Fruit fly (Drosophila melanogaster) whole organism, embryonic: Measurements from ENCODE around the gene Frmd5.

Experiments
- Antp ChIP-seq: fragments of 200-800 bp; sonication (Bioruptor generic); optimal IDR thresholded peaks from 3 replicates; lab custom pipeline; 2016; ENCODE audit warnings: missing biosample characterization, missing genetic modification characterization
- CG10959 ChIP-seq: fragments of 200-800 bp; sonication (Bioruptor generic); IDR thresholded peaks from 2 replicates; pipeline ENCODE4 v1.3.6; 2022; ENCODE audit warnings: missing biosample characterization, missing genetic modification characterization
- CG12391 ChIP-seq: fragments of 200-800 bp; sonication (Bioruptor generic); optimal IDR thresholded peaks from 3 replicates; lab custom pipeline; 2018; ENCODE audit warnings: missing biosample characterization, mild to moderate bottlenecking, missing genetic modification characterization, moderate library complexity
- CG13123 ChIP-seq: fragments of 200-800 bp; sonication (Bioruptor generic); optimal IDR thresholded peaks from 2 replicates; lab custom pipeline; 2016; ENCODE audit warnings: missing biosample characterization, missing genetic modification characterization
- CG13296 ChIP-seq: fragments of 200-800 bp; sonication (Bioruptor generic); optimal IDR thresholded peaks from 3 replicates; lab custom pipeline; 2018; ENCODE audit warnings: missing biosample characterization, mild to moderate bottlenecking, missing genetic modification characterization
- CG13775 ChIP-seq: fragments of 200-800 bp; sonication (Bioruptor generic); optimal IDR thresholded peaks from 3 replicates; lab custom pipeline; 2017; ENCODE audit warnings: missing biosample characterization, mild to moderate bottlenecking, missing genetic modification characterization
- CG14710 ChIP-seq: fragments of 200-800 bp; sonication (Bioruptor generic); optimal IDR thresholded peaks from 3 replicates; lab custom pipeline; 2019; ENCODE audit warnings: missing biosample characterization, mild to moderate bottlenecking, missing genetic modification characterization, moderate library complexity
- CG1603 ChIP-seq: fragments of 200-800 bp; sonication (Bioruptor generic); optimal IDR thresholded peaks from 2 replicates; lab custom pipeline; 2019; ENCODE audit warnings: missing biosample characterization, mild to moderate bottlenecking, missing genetic modification characterization, moderate library complexity
- CG17328 ChIP-seq: fragments of 200-800 bp; sonication (Bioruptor generic); IDR thresholded peaks from 2 replicates; pipeline ENCODE4 v1.3.6; 2022; ENCODE audit warnings: missing biosample characterization, missing genetic modification characterization
- CG18262 ChIP-seq: fragments of 200-800 bp; optimal IDR thresholded peaks from 3 replicates; lab custom pipeline; 2019; ENCODE audit warnings: missing biosample characterization, mild to moderate bottlenecking, missing genetic modification characterization, moderate library complexity
- CG18764 ChIP-seq: fragments of 200-800 bp; sonication (Bioruptor generic); optimal IDR thresholded peaks from 3 replicates; lab custom pipeline; 2016; ENCODE audit warnings: missing biosample characterization, missing genetic modification characterization
- CG2712 ChIP-seq: fragments of 200-800 bp; optimal IDR thresholded peaks from 3 replicates; lab custom pipeline; 2019; ENCODE audit warnings: missing biosample characterization, mild to moderate bottlenecking, missing genetic modification characterization, moderate library complexity
- CG3065 ChIP-seq: fragments of 200-800 bp; sonication (Bioruptor generic); optimal IDR thresholded peaks from 2 replicates; lab custom pipeline; 2016; ENCODE audit warnings: missing biosample characterization, missing genetic modification characterization
- CG3163 ChIP-seq: fragments of 200-800 bp; sonication (Bioruptor generic); optimal IDR thresholded peaks from 3 replicates; lab custom pipeline; 2016; ENCODE audit warnings: missing biosample characterization, missing genetic modification characterization
- CG33557 ChIP-seq: fragments of 200-800 bp; sonication (Bioruptor generic); optimal IDR thresholded peaks from 2 replicates; lab custom pipeline; 2019; ENCODE audit warnings: missing biosample characterization, mild to moderate bottlenecking, missing genetic modification characterization, moderate library complexity
- CG43689 ChIP-seq: fragments of 200-800 bp; sonication (Bioruptor generic); IDR thresholded peaks from 2 replicates; pipeline ENCODE4 v1.3.6; 2022; ENCODE audit warnings: missing biosample characterization, missing genetic modification characterization
- CG4424 ChIP-seq: fragments of 200-800 bp; sonication (Bioruptor generic); optimal IDR thresholded peaks from 3 replicates; lab custom pipeline; 2016; ENCODE audit warnings: missing biosample characterization, missing genetic modification characterization
- CG4730 ChIP-seq: fragments of 200-800 bp; sonication (Bioruptor generic); IDR thresholded peaks from 2 replicates; pipeline ENCODE4 v1.3.6; 2022; ENCODE audit warnings: missing biosample characterization, missing genetic modification characterization
- CG5953 ChIP-seq: fragments of 200-800 bp; sonication (Bioruptor generic); IDR thresholded peaks from 2 replicates; pipeline ENCODE4 v1.3.6; 2022; ENCODE audit warnings: missing biosample characterization, missing genetic modification characterization
- CG7556 ChIP-seq: fragments of 200-800 bp; sonication (Bioruptor generic); optimal IDR thresholded peaks from 2 replicates; lab custom pipeline; 2017; ENCODE audit warnings: missing biosample characterization, mild to moderate bottlenecking, missing genetic modification characterization
- CG7839 ChIP-seq: fragments of 200-800 bp; sonication (Bioruptor generic); optimal IDR thresholded peaks from 3 replicates; lab custom pipeline; 2018; ENCODE audit warnings: missing biosample characterization, mild to moderate bottlenecking, missing genetic modification characterization, moderate library complexity
- CG8089 ChIP-seq: fragments of 200-800 bp; sonication (Bioruptor generic); optimal IDR thresholded peaks from 3 replicates; lab custom pipeline; 2016; ENCODE audit warnings: missing biosample characterization, missing genetic modification characterization
- CrebB ChIP-seq: fragments of 200-800 bp; sonication (Bioruptor generic); optimal IDR thresholded peaks from 3 replicates; lab custom pipeline; 2018; ENCODE audit warnings: missing biosample characterization, mild to moderate bottlenecking, missing genetic modification characterization
- Dek ChIP-seq: fragments of 200-800 bp; sonication (Bioruptor generic); optimal IDR thresholded peaks from 3 replicates; lab custom pipeline; 2019; ENCODE audit warnings: missing biosample characterization, mild to moderate bottlenecking, missing genetic modification characterization, moderate library complexity
- Ets97D ChIP-seq: fragments of 200-800 bp; sonication (Bioruptor generic); optimal IDR thresholded peaks from 3 replicates; lab custom pipeline; 2016; ENCODE audit warnings: missing biosample characterization, missing genetic modification characterization
- Fer1 ChIP-seq: fragments of 200-800 bp; sonication (Bioruptor generic); optimal IDR thresholded peaks from 2 replicates; lab custom pipeline; 2017; ENCODE audit warnings: missing biosample characterization, mild to moderate bottlenecking, missing genetic modification characterization
- Fer3 ChIP-seq: fragments of 200-800 bp; sonication (Bioruptor generic); optimal IDR thresholded peaks from 2 replicates; lab custom pipeline; 2018; ENCODE audit warnings: missing biosample characterization, mild to moderate bottlenecking, missing genetic modification characterization, moderate library complexity
- HLH54F ChIP-seq: fragments of 200-800 bp; sonication (Bioruptor generic); optimal IDR thresholded peaks from 3 replicates; lab custom pipeline; 2016; ENCODE audit warnings: missing biosample characterization, missing genetic modification characterization
- HLHmδ ChIP-seq: fragments of 200-800 bp; sonication (Bioruptor generic); optimal IDR thresholded peaks from 2 replicates; lab custom pipeline; 2018; ENCODE audit warnings: missing biosample characterization, mild to moderate bottlenecking, missing genetic modification characterization, moderate library complexity
- Hey ChIP-seq: fragments of 200-800 bp; sonication (Bioruptor generic); optimal IDR thresholded peaks from 3 replicates; lab custom pipeline; 2018; ENCODE audit warnings: missing biosample characterization, mild to moderate bottlenecking, missing genetic modification characterization
- Hmr ChIP-seq: fragments of 200-800 bp; sonication (Bioruptor generic); optimal IDR thresholded peaks from 3 replicates; lab custom pipeline; 2017; ENCODE audit warnings: mild to moderate bottlenecking, missing biosample characterization, missing genetic modification reagents, missing genetic modification characterization
- Hr39 ChIP-seq: fragments of >200 bp; optimal IDR thresholded peaks from 2 replicates; lab custom pipeline; 2017
- Hr51 ChIP-seq, 2 experiments: fragments of 200-800 bp; sonication (Bioruptor generic); optimal IDR thresholded peaks; 2 replicates in 1 of 2; 3 replicates in 1 of 2; lab custom pipeline; 2016 to 2018; ENCODE audit warnings: missing biosample characterization in 2 of 2, missing genetic modification characterization in 2 of 2, mild to moderate bottlenecking in 1 of 2, moderate library complexity in 1 of 2
- MBD-R2 ChIP-seq: fragments of 200-800 bp; sonication (Bioruptor generic); IDR thresholded peaks from 2 replicates; pipeline ENCODE4 v1.3.6; 2022; ENCODE audit warnings: missing biosample characterization, missing genetic modification characterization
- NfI ChIP-seq: fragments of 200-800 bp; sonication (Bioruptor generic); optimal IDR thresholded peaks from 3 replicates; lab custom pipeline; 2018; ENCODE audit warnings: missing biosample characterization, mild to moderate bottlenecking, missing genetic modification characterization, moderate library complexity
- Optix ChIP-seq: fragments of 200-800 bp; sonication (Bioruptor generic); IDR thresholded peaks from 3 replicates; pipeline ENCODE4 v1.3.6; 2022; ENCODE audit warnings: missing biosample characterization, missing genetic modification characterization
- PHDP ChIP-seq: fragments of 200-800 bp; sonication (Bioruptor generic); optimal IDR thresholded peaks from 3 replicates; lab custom pipeline; 2018; ENCODE audit warnings: missing biosample characterization, mild to moderate bottlenecking, missing genetic modification characterization, moderate library complexity
- Side ChIP-seq: fragments of 200-800 bp; sonication (Bioruptor generic); optimal IDR thresholded peaks from 2 replicates; lab custom pipeline; 2016; ENCODE audit warnings: missing biosample characterization, missing genetic modification characterization
- Sox100B ChIP-seq: fragments of 200-800 bp; sonication (Bioruptor generic); optimal IDR thresholded peaks from 3 replicates; lab custom pipeline; 2018; ENCODE audit warnings: missing biosample characterization, mild to moderate bottlenecking, missing genetic modification characterization
- al ChIP-seq: fragments of 200-800 bp; sonication (Bioruptor generic); IDR thresholded peaks from 2 replicates; pipeline ENCODE4 v1.3.6; 2022; ENCODE audit warnings: missing biosample characterization, missing genetic modification characterization
- dysf ChIP-seq: fragments of 200-800 bp; sonication (Bioruptor generic); IDR thresholded peaks from 3 replicates; pipeline ENCODE4 v1.3.6; 2022; ENCODE audit warnings: missing biosample characterization, missing genetic modification characterization
- grn ChIP-seq: fragments of 200-800 bp; sonication (Bioruptor generic); optimal IDR thresholded peaks from 3 replicates; lab custom pipeline; 2017; ENCODE audit warnings: missing biosample characterization, missing genetic modification characterization
- kay ChIP-seq: fragments of 200-800 bp; sonication (Bioruptor generic); optimal IDR thresholded peaks from 2 replicates; lab custom pipeline; 2016; ENCODE audit warnings: missing biosample characterization, missing genetic modification characterization
- lov ChIP-seq, 2 experiments: fragments of 200-800 bp in 1 of 2; fragments of >200 bp in 1 of 2; sonication (Bioruptor generic) in 1 of 2; IDR thresholded peaks in 1 of 2; optimal IDR thresholded peaks in 1 of 2; 2 replicates in 1 of 2; 3 replicates in 1 of 2; pipeline versions ENCODE4 v1.3.6 to Lab custom; 2017 to 2022; ENCODE audit warnings: missing biosample characterization in 1 of 2, missing genetic modification characterization in 1 of 2
- mld ChIP-seq: fragments of 200-800 bp; sonication (Bioruptor generic); IDR thresholded peaks from 3 replicates; pipeline ENCODE4 v1.3.6; 2022; ENCODE audit warnings: missing biosample characterization, missing genetic modification characterization; ENCODE audit not compliant: partially characterized antibody
- salm ChIP-seq: fragments of 200-800 bp; sonication (Bioruptor generic); optimal IDR thresholded peaks from 2 replicates; lab custom pipeline; 2018; ENCODE audit warnings: missing biosample characterization, mild to moderate bottlenecking, missing genetic modification characterization
- sna ChIP-seq: fragments of 200-800 bp; sonication (Bioruptor generic); IDR thresholded peaks from 2 replicates; pipeline ENCODE4 v1.3.6; 2022; ENCODE audit warnings: missing biosample characterization, missing genetic modification characterization; ENCODE audit not compliant: partially characterized antibody
- ssp ChIP-seq: fragments of 200-800 bp; sonication (Bioruptor generic); IDR thresholded peaks from 2 replicates; pipeline ENCODE4 v1.3.6; 2022; ENCODE audit warnings: missing biosample characterization, missing genetic modification characterization
- sug ChIP-seq: fragments of 200-800 bp; optimal IDR thresholded peaks from 2 replicates; lab custom pipeline; 2019; ENCODE audit warnings: missing biosample characterization, mild to moderate bottlenecking, missing genetic modification characterization, moderate library complexity
- trem ChIP-seq: fragments of 200-800 bp; optimal IDR thresholded peaks from 3 replicates; lab custom pipeline; 2019; ENCODE audit warnings: missing biosample characterization, mild to moderate bottlenecking, missing genetic modification characterization, moderate library complexity
- z ChIP-seq: fragments of 200-800 bp; sonication (Bioruptor generic); IDR thresholded peaks from 3 replicates; pipeline ENCODE4 v1.3.6; 2022; ENCODE audit warnings: missing biosample characterization, missing genetic modification characterization

Frmd5 gene

DNA sequence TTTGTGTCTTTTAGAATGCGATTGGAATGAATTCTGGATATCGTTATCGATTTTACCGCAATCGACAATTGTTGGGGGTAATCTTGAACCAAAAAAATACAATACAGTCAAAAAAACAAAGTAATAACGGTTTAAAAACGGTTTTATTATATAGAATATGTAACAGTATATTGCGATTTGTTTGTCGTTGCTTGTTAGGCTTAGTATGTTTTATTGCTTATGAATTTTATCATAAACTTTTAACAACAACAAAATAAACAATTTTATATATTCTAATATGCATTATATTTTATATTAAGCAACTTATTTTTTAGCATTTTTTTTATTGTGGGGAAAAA is 44.5 kb upstream of the Frmd5 start, which contains the start of gene CYLD (continued):
- no peak for TF ChIP-seq lov (optimal IDR thresholded peaks at IDR 0.05; lab: Kevin White, UChicago)
- no peak; the same call in 2 of the 3 replicates for TF ChIP-seq lov (GFP tag; IDR thresholded peaks at IDR 0.05; lab: Robert Waterston, UW)
- TF ChIP-seq CG43689 (GFP tag; lab: Robert Waterston, UW), result no peak
- no peak for TF ChIP-seq HLH54F (GFP tag; lab: Kevin White, UChicago)
- peak; percentile 56 for TF ChIP-seq MBD-R2 (GFP tag; lab: Robert Waterston, UW)
- no peak for TF ChIP-seq Hmr (GFP tag; lab: Kevin White, UChicago)
- TF ChIP-seq grn (GFP tag; lab: Kevin White, UChicago), result no peak
- TF ChIP-seq CrebB (tag; lab: Kevin White, UChicago), result no peak
- TF ChIP-seq Hr39, result no peak
- TF ChIP-seq NfI (GFP tag; lab: Kevin White, UChicago), result peak; percentile 47
- TF ChIP-seq mld (GFP tag; lab: Robert Waterston, UW), result no peak
- peak; percentile 71 for TF ChIP-seq CG4424 (GFP tag; lab: Kevin White, UChicago)
- peak; percentile 87 for TF ChIP-seq CG12391 (tag; lab: Kevin White, UChicago)
- no peak for TF ChIP-seq CG8089 (GFP tag; lab: Kevin White, UChicago)
- TF ChIP-seq CG13775 (GFP tag; lab: Kevin White, UChicago), result peak; percentile 63
- TF ChIP-seq CG13123 (GFP tag; lab: Kevin White, UChicago), result peak; percentile 67
- TF ChIP-seq Dek (tag; lab: Kevin White, UChicago), result no peak
- no peak for TF ChIP-seq CG5953 (GFP tag; lab: Robert Waterston, UW)
- no peak for TF ChIP-seq sna (GFP tag; lab: Robert Waterston, UW)
- TF ChIP-seq CG10959 (GFP tag; lab: Robert Waterston, UW), result no peak
- TF ChIP-seq CG7556 (GFP tag; lab: Kevin White, UChicago), result peak; percentile 72
- peak; percentile 63 for TF ChIP-seq salm (tag; lab: Kevin White, UChicago)
- peak; percentile 75 for TF ChIP-seq Fer3 (tag; lab: Kevin White, UChicago)
- peak; percentile 62; the same call in 1 of the 3 replicates for TF ChIP-seq dysf (GFP tag; lab: Robert Waterston, UW)
- TF ChIP-seq CG1603 (tag; lab: Kevin White, UChicago), result peak; percentile 76
- TF ChIP-seq Optix (GFP tag; lab: Robert Waterston, UW), result no peak
- TF ChIP-seq sug, result peak; percentile 49
- TF ChIP-seq trem (tag; lab: Kevin White, UChicago), result peak; percentile 75
- TF ChIP-seq CG2712 (tag; lab: Kevin White, UChicago), result peak; percentile 85
- peak; percentile 67 for TF ChIP-seq Fer1
- TF ChIP-seq kay (GFP tag; lab: Kevin White, UChicago), result peak; percentile 28
- no peak for TF ChIP-seq CG4730
- TF ChIP-seq ssp (GFP tag; lab: Robert Waterston, UW), result no peak
- no peak for TF ChIP-seq Antp (GFP tag; lab: Kevin White, UChicago)
- TF ChIP-seq Ets97D (GFP tag; lab: Kevin White, UChicago), result peak; percentile 25
- peak; percentile 75 for TF ChIP-seq CG14710 (tag; lab: Kevin White, UChicago)
- peak; percentile 47 for TF ChIP-seq CG3065 (GFP tag; lab: Kevin White, UChicago)
- peak; percentile 82 for TF ChIP-seq CG17328 (GFP tag; lab: Robert Waterston, UW)
- TF ChIP-seq Sox100B (GFP tag; lab: Kevin White, UChicago), result peak; percentile 57
- no peak for TF ChIP-seq z (GFP tag; lab: Robert Waterston, UW)
- no peak for TF ChIP-seq HLHmδ (GFP tag; lab: Kevin White, UChicago)
- TF ChIP-seq CG18262 (tag; lab: Kevin White, UChicago), result peak; percentile 83
- peak; percentile 72 for TF ChIP-seq CG13296
- TF ChIP-seq CG33557, result peak; percentile 6
- no peak; the same call in 1 of the 2 replicates for TF ChIP-seq al (GFP tag; lab: Robert Waterston, UW)
- TF ChIP-seq PHDP, result peak; percentile 85
- TF ChIP-seq CG18764, result peak; percentile 42
- no peak for TF ChIP-seq Hey (tag; lab: Kevin White, UChicago)
- peak; percentile 80 for TF ChIP-seq CG7839 (tag; lab: Kevin White, UChicago)
- no peak for TF ChIP-seq Side
- no peak for TF ChIP-seq CG3163 (GFP tag; lab: Kevin White, UChicago)
- TF ChIP-seq Hr51 (GFP tag; optimal IDR thresholded peaks at IDR 0.05; lab: Kevin White, UChicago), result peak in 1 of 2 experiments; percentile 81
